Fruit fly (Drosophila melanogaster) whole organism, embryonic: Measurements from ENCODE around the gene SsRbeta.

Source experiments
- CG10543 ChIP-seq: fragments of 200-800 bp; sonication (Bioruptor generic); optimal IDR thresholded peaks from 3 replicates; lab custom pipeline; 2017; ENCODE audit warnings: missing biosample characterization, mild to moderate bottlenecking, missing genetic modification characterization, moderate library complexity
- CG10979 ChIP-seq: fragments of 200-800 bp; sonication (Bioruptor generic); optimal IDR thresholded peaks from 2 replicates; lab custom pipeline; 2018; ENCODE audit warnings: missing biosample characterization, mild to moderate bottlenecking, missing genetic modification characterization, moderate library complexity
- CG11695 ChIP-seq: fragments of 200-800 bp; sonication (Bioruptor generic); IDR thresholded peaks from 3 replicates; pipeline ENCODE4 v1.3.6; 2022; ENCODE audit warnings: missing biosample characterization, missing genetic modification characterization
- CG14710 ChIP-seq: fragments of 200-800 bp; sonication (Bioruptor generic); optimal IDR thresholded peaks from 3 replicates; lab custom pipeline; 2019; ENCODE audit warnings: missing biosample characterization, mild to moderate bottlenecking, missing genetic modification characterization, moderate library complexity
- CG14860 ChIP-seq: fragments of 200-800 bp; sonication (Bioruptor generic); IDR thresholded peaks from 3 replicates; pipeline ENCODE4 v1.3.6; 2022; ENCODE audit warnings: missing biosample characterization, missing genetic modification characterization; ENCODE audit not compliant: partially characterized antibody
- CG17912 ChIP-seq: fragments of 200-800 bp; sonication (Bioruptor generic); optimal IDR thresholded peaks from 2 replicates; lab custom pipeline; 2018; ENCODE audit warnings: missing biosample characterization, mild to moderate bottlenecking, missing genetic modification characterization
- CG18476 ChIP-seq: fragments of 200-800 bp; sonication (Bioruptor generic); optimal IDR thresholded peaks from 2 replicates; lab custom pipeline; 2016; ENCODE audit warnings: missing biosample characterization, mild to moderate bottlenecking, missing genetic modification characterization
- CG33213 ChIP-seq: fragments of 200-800 bp; sonication (Bioruptor generic); optimal IDR thresholded peaks from 3 replicates; lab custom pipeline; 2016; ENCODE audit warnings: missing biosample characterization, missing genetic modification characterization
- CG4730 ChIP-seq: fragments of 200-800 bp; sonication (Bioruptor generic); IDR thresholded peaks from 2 replicates; pipeline ENCODE4 v1.3.6; 2022; ENCODE audit warnings: missing biosample characterization, missing genetic modification characterization
- CG5180 ChIP-seq: fragments of 200-800 bp; sonication (Bioruptor generic); optimal IDR thresholded peaks from 3 replicates; lab custom pipeline; 2017; ENCODE audit warnings: missing biosample characterization, missing genetic modification characterization, mild to moderate bottlenecking, moderate library complexity, missing genetic modification reagents
- CG6272 ChIP-seq: fragments of 200-800 bp; sonication (Bioruptor generic); IDR thresholded peaks from 2 replicates; pipeline ENCODE4 v1.3.6; 2022; ENCODE audit warnings: missing biosample characterization, missing genetic modification characterization
- CG6654 ChIP-seq: fragments of 200-800 bp; sonication (Bioruptor generic); optimal IDR thresholded peaks from 2 replicates; lab custom pipeline; 2017; ENCODE audit warnings: missing biosample characterization, mild to moderate bottlenecking, missing genetic modification characterization
- CG6791 ChIP-seq: fragments of 200-800 bp; sonication (Bioruptor generic); IDR thresholded peaks from 3 replicates; pipeline ENCODE4 v1.3.6; 2022; ENCODE audit warnings: missing biosample characterization, missing genetic modification characterization; ENCODE audit not compliant: partially characterized antibody
- CG8765 ChIP-seq: fragments of 200-800 bp; sonication (Bioruptor generic); IDR thresholded peaks from 2 replicates; pipeline ENCODE4 v1.3.6; 2022; ENCODE audit warnings: missing biosample characterization, missing genetic modification characterization
- CG8924 ChIP-seq: fragments of 200-800 bp; optimal IDR thresholded peaks from 3 replicates; lab custom pipeline; 2019; ENCODE audit warnings: missing biosample characterization, mild to moderate bottlenecking, missing genetic modification characterization, moderate library complexity
- Dbx ChIP-seq: fragments of 200-800 bp; sonication (Bioruptor generic); IDR thresholded peaks from 3 replicates; pipeline ENCODE4 v1.3.6; 2022; ENCODE audit warnings: missing biosample characterization, missing genetic modification characterization
- Deaf1 ChIP-seq: fragments of 200-800 bp; optimal IDR thresholded peaks from 3 replicates; lab custom pipeline; 2019; ENCODE audit warnings: missing biosample characterization, mild to moderate bottlenecking, missing genetic modification characterization, moderate library complexity
- Dp ChIP-seq: fragments of 200-800 bp; sonication (Bioruptor generic); optimal IDR thresholded peaks from 2 replicates; lab custom pipeline; 2018; ENCODE audit warnings: missing biosample characterization, mild to moderate bottlenecking, missing genetic modification characterization, moderate library complexity
- Dref ChIP-seq: fragments of 200-800 bp; sonication (Bioruptor generic); IDR thresholded peaks from 2 replicates; pipeline ENCODE4 v1.3.6; 2022; ENCODE audit warnings: missing biosample characterization, missing genetic modification characterization
- Drgx ChIP-seq: fragments of 200-800 bp; sonication (Bioruptor generic); IDR thresholded peaks from 2 replicates; pipeline ENCODE4 v1.3.6; 2022; ENCODE audit warnings: missing biosample characterization, missing genetic modification characterization
- Elba2 ChIP-seq: fragments of 200-800 bp; sonication (Bioruptor generic); optimal IDR thresholded peaks from 3 replicates; lab custom pipeline; 2016; ENCODE audit warnings: missing biosample characterization, missing genetic modification characterization
- HLHmδ ChIP-seq: fragments of 200-800 bp; sonication (Bioruptor generic); optimal IDR thresholded peaks from 2 replicates; lab custom pipeline; 2018; ENCODE audit warnings: missing biosample characterization, mild to moderate bottlenecking, missing genetic modification characterization, moderate library complexity
- MTF-1 ChIP-seq: fragments of 200-800 bp; sonication (Bioruptor generic); optimal IDR thresholded peaks from 2 replicates; lab custom pipeline; 2018; ENCODE audit warnings: missing biosample characterization, mild to moderate bottlenecking, missing genetic modification characterization, borderline replicate concordance
- Meics ChIP-seq: fragments of 200-800 bp; sonication (Bioruptor generic); optimal IDR thresholded peaks from 2 replicates; lab custom pipeline; 2017; ENCODE audit warnings: missing biosample characterization, mild to moderate bottlenecking, missing genetic modification characterization
- NC2α ChIP-seq: fragments of 200-800 bp; sonication (Bioruptor generic); optimal IDR thresholded peaks from 2 replicates; lab custom pipeline; 2016; ENCODE audit warnings: missing biosample characterization, missing genetic modification characterization
- Optix ChIP-seq: fragments of 200-800 bp; sonication (Bioruptor generic); IDR thresholded peaks from 3 replicates; pipeline ENCODE4 v1.3.6; 2022; ENCODE audit warnings: missing biosample characterization, missing genetic modification characterization
- Pdp1 ChIP-seq, 2 experiments: fragments of 200-800 bp; sonication (Bioruptor generic); optimal IDR thresholded peaks; 3 replicates each; lab custom pipeline; 2016; ENCODE audit warnings: missing biosample characterization in 2 of 2, missing genetic modification characterization in 2 of 2, mild to moderate bottlenecking in 1 of 2, moderate library complexity in 1 of 2
- Ptx1 ChIP-seq: fragments of 200-800 bp; sonication (Bioruptor generic); IDR thresholded peaks from 2 replicates; pipeline ENCODE4 v1.3.6; 2022; ENCODE audit warnings: missing biosample characterization, missing genetic modification characterization
- Ravus ChIP-seq: fragments of 200-800 bp; sonication (Bioruptor generic); IDR thresholded peaks from 2 replicates; pipeline ENCODE4 v1.3.6; 2022; ENCODE audit warnings: missing biosample characterization, missing genetic modification characterization
- Rx ChIP-seq: fragments of 200-800 bp; sonication (Bioruptor generic); IDR thresholded peaks from 2 replicates; pipeline ENCODE4 v1.3.6; 2022; ENCODE audit warnings: missing biosample characterization, missing genetic modification characterization
- Scr ChIP-seq: fragments of 200-800 bp; sonication (Bioruptor generic); IDR thresholded peaks from 2 replicates; pipeline ENCODE4 v1.3.6; 2022; ENCODE audit warnings: missing biosample characterization, missing genetic modification characterization; ENCODE audit not compliant: partially characterized antibody
- ac ChIP-seq: fragments of 200-800 bp; sonication (Bioruptor generic); optimal IDR thresholded peaks from 3 replicates; lab custom pipeline; 2017; ENCODE audit warnings: missing biosample characterization, mild to moderate bottlenecking, missing genetic modification characterization
- bsh ChIP-seq, 2 experiments: fragments of 200-800 bp; sonication (Bioruptor generic); optimal IDR thresholded peaks; 2 replicates each; lab custom pipeline; 2017 to 2018; ENCODE audit warnings: mild to moderate bottlenecking in 2 of 2, missing biosample characterization in 2 of 2, missing genetic modification characterization in 2 of 2, moderate library complexity in 1 of 2
- caup ChIP-seq: fragments of 200-800 bp; sonication (Bioruptor generic); optimal IDR thresholded peaks from 3 replicates; lab custom pipeline; 2017; ENCODE audit warnings: missing biosample characterization, mild to moderate bottlenecking, missing genetic modification characterization, moderate library complexity; ENCODE audit not compliant: severe bottlenecking
- crol ChIP-seq: fragments of 200-800 bp; sonication (Bioruptor generic); IDR thresholded peaks from 2 replicates; pipeline ENCODE4 v1.3.6; 2022; ENCODE audit warnings: missing biosample characterization, missing genetic modification characterization
- dimm ChIP-seq: fragments of 200-800 bp; sonication (Bioruptor generic); IDR thresholded peaks from 2 replicates; pipeline ENCODE4 v1.3.6; 2022; ENCODE audit warnings: missing biosample characterization, missing genetic modification characterization
- esg ChIP-seq: fragments of 200-800 bp; sonication (Bioruptor generic); conservative IDR thresholded peaks from 2 replicates; pipeline ENCODE4 v1.3.6; 2022; ENCODE audit warnings: missing biosample characterization, missing genetic modification characterization
- eve ChIP-seq, 2 experiments: fragments of >200 bp; optimal IDR thresholded peaks; 2 replicates each; lab custom pipeline; 2017; ENCODE audit warnings: missing biosample characterization in 2 of 2, missing genetic modification characterization in 2 of 2
- fu2 ChIP-seq: fragments of 200-800 bp; sonication (Bioruptor generic); optimal IDR thresholded peaks from 2 replicates; lab custom pipeline; 2016; ENCODE audit warnings: missing biosample characterization, missing genetic modification characterization
- hth ChIP-seq: fragments of >200 bp; optimal IDR thresholded peaks from 2 replicates; lab custom pipeline; 2017; ENCODE audit warnings: inconsistent platforms
- klu ChIP-seq: fragments of 200-800 bp; sonication (Bioruptor generic); IDR thresholded peaks from 2 replicates; pipeline ENCODE4 v1.3.6; 2022; ENCODE audit warnings: missing biosample characterization, missing genetic modification characterization
- lbe ChIP-seq: fragments of 200-800 bp; sonication (Bioruptor generic); optimal IDR thresholded peaks from 2 replicates; lab custom pipeline; 2016; ENCODE audit warnings: missing biosample characterization, mild to moderate bottlenecking, missing genetic modification characterization
- phol ChIP-seq: fragments of 200-800 bp; sonication (Bioruptor generic); optimal IDR thresholded peaks from 3 replicates; lab custom pipeline; 2018; ENCODE audit warnings: missing biosample characterization, mild to moderate bottlenecking, missing genetic modification characterization, moderate library complexity
- repo ChIP-seq: fragments of 200-800 bp; sonication (Bioruptor generic); optimal IDR thresholded peaks from 2 replicates; lab custom pipeline; 2016; ENCODE audit warnings: missing biosample characterization, missing genetic modification characterization
- sc ChIP-seq, 3 experiments: fragments of >200 bp in 2 of 3; fragments of 200-800 bp in 1 of 3; sonication (Bioruptor generic) in 1 of 3; optimal IDR thresholded peaks; 2 replicates in 2 of 3; 3 replicates in 1 of 3; lab custom pipeline; 2017; ENCODE audit warnings: mild to moderate bottlenecking in 1 of 3, missing biosample characterization in 1 of 3, missing genetic modification characterization in 1 of 3, missing genetic modification reagents in 1 of 3
- sens ChIP-seq: fragments of 200-800 bp; sonication (Bioruptor generic); peaks from one replicate; lab custom pipeline; 2016; ENCODE audit warnings: missing biosample characterization, missing genetic modification characterization
- tup ChIP-seq: fragments of 200-800 bp; sonication (Bioruptor generic); optimal IDR thresholded peaks from 2 replicates; lab custom pipeline; 2016; ENCODE audit warnings: missing biosample characterization, mild to moderate bottlenecking, missing genetic modification characterization, moderate library complexity
- unc-4 ChIP-seq: fragments of 200-800 bp; sonication (Bioruptor generic); IDR thresholded peaks from 2 replicates; pipeline ENCODE4 v1.3.6; 2022; ENCODE audit warnings: missing biosample characterization, missing genetic modification characterization; ENCODE audit not compliant: partially characterized antibody
- zfh2 ChIP-seq: fragments of 200-800 bp; sonication (Bioruptor generic); optimal IDR thresholded peaks from 2 replicates; lab custom pipeline; 2016; ENCODE audit warnings: missing biosample characterization, missing genetic modification characterization

The SsRbeta gene

DNA sequence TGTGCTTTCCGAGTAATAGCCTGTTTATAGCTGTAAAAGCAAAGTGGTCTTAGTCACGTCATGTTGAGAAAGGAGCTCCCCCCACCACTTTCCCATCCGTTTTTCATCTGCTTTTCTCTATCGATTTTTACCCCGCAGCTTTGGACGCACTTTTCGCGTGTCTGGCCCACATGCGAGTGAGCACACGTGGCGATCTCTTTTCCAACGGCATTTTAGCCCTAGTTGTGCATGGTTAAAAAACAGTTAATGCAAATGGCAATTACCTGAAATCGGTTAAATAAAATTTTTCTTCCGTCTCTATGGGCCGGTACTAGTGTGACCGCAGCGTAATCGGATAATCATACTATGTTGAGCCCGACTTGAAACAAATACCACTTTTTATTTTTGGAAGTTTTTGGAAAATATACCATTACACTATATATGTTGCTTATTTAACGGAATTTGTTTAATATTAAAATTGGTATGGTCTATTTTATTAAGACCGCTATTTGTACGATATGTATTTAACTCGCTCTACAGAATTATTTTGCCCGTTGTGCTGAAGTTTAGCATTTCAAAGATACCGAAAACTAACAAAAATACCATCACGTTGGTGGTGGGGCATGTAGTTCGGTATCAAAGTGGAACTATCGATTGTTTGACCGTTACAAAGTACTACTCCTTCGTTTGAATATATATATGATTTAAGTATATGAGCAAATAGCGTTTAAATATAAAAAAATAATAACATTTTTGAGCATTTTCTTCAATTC is 17.2 kb upstream of the SsRbeta start, which contains the start of gene Zn72D (continued):
- TF ChIP-seq Meics (GFP tag; lab: Kevin White, UChicago) = no peak
- no peak for TF ChIP-seq ac (GFP tag; lab: Kevin White, UChicago)
- TF ChIP-seq dimm = no peak
- TF ChIP-seq sens = peak; percentile 44
- TF ChIP-seq HLHmδ = no peak
- TF ChIP-seq Ravus (GFP tag; lab: Robert Waterston, UW) = no peak
- TF ChIP-seq phol (tag; lab: Kevin White, UChicago) = peak; percentile 1
- no peak for TF ChIP-seq tup
- TF ChIP-seq Ptx1 = no peak
- TF ChIP-seq CG18476 = no peak
- peak; percentile 58 for TF ChIP-seq Scr (GFP tag; lab: Robert Waterston, UW)
- TF ChIP-seq Dbx (GFP tag; lab: Robert Waterston, UW) = no peak
- no peak for TF ChIP-seq CG6272 (GFP tag; lab: Robert Waterston, UW)
- TF ChIP-seq CG8765 (GFP tag; lab: Robert Waterston, UW) = no peak
- TF ChIP-seq Deaf1 (tag; lab: Kevin White, UChicago) = no peak
- peak; percentile 36; the same call in 1 of the 2 replicates for TF ChIP-seq unc-4
- TF ChIP-seq Rx (GFP tag; lab: Robert Waterston, UW) = no peak
- no peak for TF ChIP-seq CG4730
- TF ChIP-seq CG5180 (GFP tag; lab: Kevin White, UChicago) = no peak
- TF ChIP-seq crol (GFP tag; lab: Robert Waterston, UW) = 0 out of 2 replicates have a peak, but pooled peaks have one; percentile 7
- no peak for TF ChIP-seq hth (lab: Kevin White, UChicago)
- TF ChIP-seq fu2 (GFP tag; lab: Kevin White, UChicago) = no peak
- TF ChIP-seq CG6654 (GFP tag; lab: Kevin White, UChicago) = no peak
- no peak for TF ChIP-seq CG10979 (tag; lab: Kevin White, UChicago)
- TF ChIP-seq repo = no peak
- no peak for TF ChIP-seq NC2α (GFP tag; lab: Kevin White, UChicago)
- TF ChIP-seq CG14710 (tag; lab: Kevin White, UChicago) = peak; percentile 28
- no peak for TF ChIP-seq sc (optimal IDR thresholded peaks at IDR 0.05; lab: Kevin White, UChicago)
- TF ChIP-seq sc (GFP tag; optimal IDR thresholded peaks at IDR 0.05; lab: Kevin White, UChicago) = no peak
- TF ChIP-seq Dp (GFP tag; lab: Kevin White, UChicago) = peak; percentile 8
- TF ChIP-seq CG10543 = no peak
- no peak for TF ChIP-seq Optix (GFP tag; lab: Robert Waterston, UW)
- TF ChIP-seq Elba2 (GFP tag; lab: Kevin White, UChicago) = no peak
- TF ChIP-seq CG33213 = no peak
- peak; percentile 24 for TF ChIP-seq zfh2
- TF ChIP-seq bsh (GFP tag; optimal IDR thresholded peaks at IDR 0.05; lab: Kevin White, UChicago) = peak in 1 of 2 experiments; percentile 31
- TF ChIP-seq lbe = no peak
- TF ChIP-seq CG17912 = no peak
- TF ChIP-seq esg (GFP tag; lab: Robert Waterston, UW) = no peak
- TF ChIP-seq eve (GFP tag; optimal IDR thresholded peaks at IDR 0.05; lab: Kevin White, UChicago) = no peak
- no peak for TF ChIP-seq CG11695 (GFP tag; lab: Robert Waterston, UW)
- no peak for TF ChIP-seq CG14860 (GFP tag; lab: Robert Waterston, UW)
- TF ChIP-seq CG6791 (GFP tag; lab: Robert Waterston, UW) = no peak
- TF ChIP-seq CG8924 = no peak
- peak; percentile 49 for TF ChIP-seq Dref
- TF ChIP-seq Pdp1 (GFP tag; optimal IDR thresholded peaks at IDR 0.05; lab: Kevin White, UChicago) = no peak
- TF ChIP-seq klu (GFP tag; lab: Robert Waterston, UW) = no peak
- no peak for TF ChIP-seq caup (GFP tag; lab: Kevin White, UChicago)
- TF ChIP-seq MTF-1 (GFP tag; lab: Kevin White, UChicago) = no peak
- no peak for TF ChIP-seq Drgx
